Worm (Caenorhabditis elegans) whole organism, young adult: ENCODE data around the gene nhr-134.

Source experiments
- Y53G8AR.9 ChIP-seq: fragments of 200-800 bp; sonication (Bioruptor generic); conservative IDR thresholded peaks from 2 replicates; pipeline ENCODE4 v1.3.6; 2022; ENCODE audit warnings: missing genetic modification reagents, missing genetic modification characterization, missing compliant biosample characterization
- hlh-12 ChIP-seq: sonication (generic microtip); optimal IDR thresholded peaks from 2 replicates; lab custom pipeline; 2016; ENCODE audit warnings: missing genetic modification characterization, missing compliant biosample characterization
- lsy-27 ChIP-seq: sonication (generic microtip); optimal IDR thresholded peaks from 2 replicates; lab custom pipeline; 2017; ENCODE audit warnings: missing genetic modification characterization, mild to moderate bottlenecking, missing compliant biosample characterization, antibody characterized with exemption, missing genotype, borderline replicate concordance; ENCODE audit not compliant: insufficient read depth

DNA sequence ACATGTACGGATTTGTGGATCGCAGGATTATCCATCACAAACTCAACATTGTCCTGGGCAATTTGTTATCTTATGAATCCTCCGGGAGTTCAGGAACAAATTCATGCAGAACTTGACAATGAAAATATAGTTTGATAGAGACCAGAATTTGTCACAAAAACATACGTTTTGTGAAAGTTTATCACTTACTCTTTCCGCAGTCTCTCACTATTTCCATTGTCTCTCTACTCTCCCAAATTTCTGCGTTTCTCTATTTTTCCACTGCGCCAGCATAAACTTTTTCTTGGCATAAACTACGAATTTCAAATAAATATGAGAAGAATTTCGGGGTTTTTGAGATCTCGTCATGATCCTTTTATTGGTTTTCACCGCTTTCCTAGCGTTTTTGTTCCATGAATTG is 11.6 kb downstream of the nhr-134 start, which contains the start of gene cyp-33C3:
- TF ChIP-seq Y53G8AR.9 (GFP tag; lab: Robert Waterston, UW) (no peak), hlh-12 (tag; lab: Kevin White, UChicago) (no peak), lsy-27 (no peak)
